Worm (Caenorhabditis elegans): ENCODE data around the gene ZK470.1.

- TF ChIP-seq nhr-77 (tag; optimal IDR thresholded peaks at IDR 0.05) (no peak), lir-3 (tag; optimal IDR thresholded peaks at IDR 0.05) (no peak), nhr-48 (tag; optimal IDR thresholded peaks at IDR 0.05) (no peak), lin-13 (GFP tag; optimal IDR thresholded peaks at IDR 0.05) (no peak), ceh-28 (tag; optimal IDR thresholded peaks at IDR 0.05) (no peak), R02D3.7 (tag; optimal IDR thresholded peaks at IDR 0.05) (no peak), hlh-30 (tag; optimal IDR thresholded peaks at IDR 0.05; ENCODE audit: insufficient read depth) (no peak), egl-43 (GFP tag; IDR thresholded peaks at IDR 0.05) (no peak)
These were observed 51.2 kb downstream of the ZK470.1 start for ce11 chrX:4214643-4215042.
